Fruit fly (Drosophila melanogaster): ENCODE measurements around the gene CG5800.

Gene CG5800

DNA sequence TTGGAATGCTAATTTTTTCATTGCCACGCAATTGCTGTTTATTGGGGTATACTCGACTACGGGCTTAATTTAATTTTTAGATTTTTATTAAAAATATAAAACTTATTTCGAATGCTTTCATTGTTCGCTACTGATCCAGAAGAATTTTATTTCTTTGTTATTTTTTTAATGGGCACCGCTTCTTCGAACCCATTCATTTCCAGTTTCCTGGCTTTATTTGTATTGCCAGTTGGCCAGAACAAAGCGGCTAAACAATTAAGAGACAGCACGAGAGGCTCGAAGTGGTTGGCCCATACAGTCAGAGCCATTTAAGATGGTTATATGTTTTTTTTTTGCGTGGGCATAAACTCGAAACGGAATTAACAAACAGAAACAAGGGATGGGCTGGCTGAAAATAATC lies 40.3 kb upstream of the CG5800 start (continued):
- TF ChIP-seq tup (GFP tag; optimal IDR thresholded peaks at IDR 0.05) = peak; percentile 44
- TF ChIP-seq luna (GFP tag; optimal IDR thresholded peaks at IDR 0.05) = no peak
- no peak for TF ChIP-seq btn (GFP tag; optimal IDR thresholded peaks at IDR 0.05)
- TF ChIP-seq Gug (GFP tag; IDR thresholded peaks at IDR 0.05) = peak; percentile 73; the same call in 3 of the 4 replicates
- peak; percentile 23 for TF ChIP-seq Usf (GFP tag; optimal IDR thresholded peaks at IDR 0.05)
- TF ChIP-seq Myb (GFP tag; optimal IDR thresholded peaks at IDR 0.05) = no peak
- peak; percentile 93 for TF ChIP-seq slbo (GFP tag; IDR thresholded peaks at IDR 0.05)
- peak; percentile 74 for TF ChIP-seq CG17385 (GFP tag; optimal IDR thresholded peaks at IDR 0.05)
- no peak for TF ChIP-seq CTCF (GFP tag; optimal IDR thresholded peaks at IDR 0.05)
- peak; percentile 27 for TF ChIP-seq dmrt11E (tag; optimal IDR thresholded peaks at IDR 0.05)
- TF ChIP-seq CG10979 (tag; optimal IDR thresholded peaks at IDR 0.05) = peak; percentile 65
- TF ChIP-seq hth (optimal IDR thresholded peaks at IDR 0.05) = no peak
- TF ChIP-seq CG14441 (GFP tag; IDR thresholded peaks at IDR 0.05) = peak; percentile 80
- TF ChIP-seq Elba2 (GFP tag; optimal IDR thresholded peaks at IDR 0.05) = no peak
- TF ChIP-seq CG2889 (GFP tag; IDR thresholded peaks at IDR 0.05) = peak; percentile 82
- peak in 1 of 2 experiments; percentile 67 for TF ChIP-seq bsh (GFP tag; optimal IDR thresholded peaks at IDR 0.05)
- TF ChIP-seq CoRest (tag; optimal IDR thresholded peaks at IDR 0.05) = peak; percentile 77
- TF ChIP-seq pfk (GFP tag; optimal IDR thresholded peaks at IDR 0.05) = no peak
- no peak for TF ChIP-seq insv (GFP tag; optimal IDR thresholded peaks at IDR 0.05)
- peak; percentile 18 for TF ChIP-seq salm (tag; optimal IDR thresholded peaks at IDR 0.05)
- no peak for TF ChIP-seq HLHmδ (GFP tag; optimal IDR thresholded peaks at IDR 0.05)
- TF ChIP-seq Poxn (GFP tag; IDR thresholded peaks at IDR 0.05) = peak; percentile 75
- TF ChIP-seq Opbp (GFP tag; IDR thresholded peaks at IDR 0.05; ENCODE audit: partially characterized antibody) = no peak
- TF ChIP-seq CG11723 (GFP tag; optimal IDR thresholded peaks at IDR 0.05) = no peak
- TF ChIP-seq ase (GFP tag; IDR thresholded peaks at IDR 0.05) = peak; percentile 77
- TF ChIP-seq bowl (GFP tag; IDR thresholded peaks at IDR 0.05) = no peak
- TF ChIP-seq abd-A (tag; optimal IDR thresholded peaks at IDR 0.05) = no peak
- TF ChIP-seq CG11247 (GFP tag; IDR thresholded peaks at IDR 0.05) = peak; percentile 76

- peak; percentile 42 for TF ChIP-seq Med (GFP tag)
- TF ChIP-seq Six4 (GFP tag; optimal IDR thresholded peaks at IDR 0.05) = no peak
These were observed 38.5 kb upstream of the CG5800 start for dm6 chrX:17597622-17598021.

DNA sequence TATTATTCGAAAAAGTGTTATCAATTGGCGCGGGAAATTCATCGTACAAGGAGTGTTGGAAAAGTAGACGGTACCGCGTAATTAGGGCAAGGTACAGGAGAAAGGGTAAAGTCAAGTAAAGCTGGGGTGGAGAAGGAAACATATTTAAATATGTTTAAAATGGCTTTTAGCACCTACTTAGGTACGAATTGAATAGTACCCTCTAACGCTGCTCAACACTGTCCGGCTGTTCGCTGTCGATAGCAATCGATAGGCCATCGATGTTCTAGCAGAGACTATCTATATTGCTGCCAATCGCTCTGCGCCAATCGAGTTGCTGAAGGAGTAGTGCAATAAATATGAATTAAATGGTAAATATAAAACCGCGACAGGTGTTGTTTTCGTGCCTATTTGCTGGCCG lies 36.8 kb upstream of the CG5800 start, which contains the start of gene X11L:
Gene X11L (plus strand): TSS at position 279 of the 400 bp plus-strand sequence.
- TF ChIP-seq ato (GFP tag; IDR thresholded peaks at IDR 0.05; ENCODE audit: partially characterized antibody) (peak; percentile 90), CG16779 (GFP tag; IDR thresholded peaks at IDR 0.05) (0 out of 2 replicates have a peak, but pooled peaks have one; percentile 51), CG10147 (GFP tag; optimal IDR thresholded peaks at IDR 0.05) (no peak), CG10959 (GFP tag; IDR thresholded peaks at IDR 0.05) (0 out of 2 replicates have a peak, but pooled peaks have one; percentile 27), tll (GFP tag; optimal IDR thresholded peaks at IDR 0.05) (no peak), bab2 (GFP tag; optimal IDR thresholded peaks at IDR 0.05) (peak; percentile 80), CG4424 (GFP tag; optimal IDR thresholded peaks at IDR 0.05) (peak; percentile 63), lab (GFP tag; optimal IDR thresholded peaks at IDR 0.05) (no peak), caup (GFP tag; optimal IDR thresholded peaks at IDR 0.05; ENCODE audit: severe bottlenecking) (peak; percentile 75), grau (tag; optimal IDR thresholded peaks at IDR 0.05) (peak; percentile 61), CG9437 (GFP tag; optimal IDR thresholded peaks at IDR 0.05) (peak; percentile 38), dan (GFP tag; IDR thresholded peaks at IDR 0.05) (no peak), CG6791 (GFP tag; IDR thresholded peaks at IDR 0.05; ENCODE audit: partially characterized antibody) (peak; percentile 94), CG3281 (GFP tag; optimal IDR thresholded peaks at IDR 0.05) (peak; percentile 30), hb (GFP tag; IDR thresholded peaks at IDR 0.05; ENCODE audit: partially characterized antibody) (peak; percentile 85), CG10979 (tag; optimal IDR thresholded peaks at IDR 0.05) (peak; percentile 49), Hey (tag; optimal IDR thresholded peaks at IDR 0.05) (no peak), CG33557 (GFP tag; optimal IDR thresholded peaks at IDR 0.05) (peak; percentile 15), gcm2 (GFP tag; optimal IDR thresholded peaks at IDR 0.05) (peak; percentile 65), CG3065 (GFP tag; optimal IDR thresholded peaks at IDR 0.05) (no peak), wor (GFP tag; IDR thresholded peaks at IDR 0.05) (peak; percentile 33; the same call in 1 of the 2 replicates)
